Fruit fly (Drosophila melanogaster) whole organism, embryonic: Measurements from ENCODE around the gene crm.

Source experiments
- Bgb ChIP-seq: fragments of 200-800 bp; sonication (Bioruptor generic); IDR thresholded peaks from 2 replicates; pipeline ENCODE4 v1.3.6; 2022; ENCODE audit warnings: missing biosample characterization, missing genetic modification characterization; ENCODE audit not compliant: partially characterized antibody
- BtbVII ChIP-seq: fragments of 200-800 bp; sonication (Bioruptor generic); optimal IDR thresholded peaks from 3 replicates; lab custom pipeline; 2017; ENCODE audit warnings: missing biosample characterization, mild to moderate bottlenecking, missing genetic modification characterization
- CG11247 ChIP-seq: fragments of 200-800 bp; sonication (Bioruptor generic); IDR thresholded peaks from 2 replicates; pipeline ENCODE4 v1.3.6; 2022; ENCODE audit warnings: missing biosample characterization, missing genetic modification characterization
- CG11504 ChIP-seq: fragments of 200-800 bp; sonication (Bioruptor generic); optimal IDR thresholded peaks from 3 replicates; lab custom pipeline; 2019; ENCODE audit warnings: missing biosample characterization, mild to moderate bottlenecking, missing genetic modification characterization, moderate library complexity
- CG13424 ChIP-seq: fragments of 200-800 bp; sonication (Bioruptor generic); optimal IDR thresholded peaks from 2 replicates; lab custom pipeline; 2019; ENCODE audit warnings: missing biosample characterization, mild to moderate bottlenecking, missing genetic modification characterization, moderate library complexity
- CG14710 ChIP-seq: fragments of 200-800 bp; sonication (Bioruptor generic); optimal IDR thresholded peaks from 3 replicates; lab custom pipeline; 2019; ENCODE audit warnings: missing biosample characterization, mild to moderate bottlenecking, missing genetic modification characterization, moderate library complexity
- CG15011 ChIP-seq: fragments of 200-800 bp; sonication (Bioruptor generic); optimal IDR thresholded peaks from 3 replicates; lab custom pipeline; 2018; ENCODE audit warnings: missing biosample characterization, mild to moderate bottlenecking, missing genetic modification characterization
- CG15073 ChIP-seq: fragments of 200-800 bp; sonication (Bioruptor generic); optimal IDR thresholded peaks from 2 replicates; lab custom pipeline; 2016; ENCODE audit warnings: missing biosample characterization, missing genetic modification characterization
- CG15479 ChIP-seq: fragments of 200-800 bp; sonication (Bioruptor generic); optimal IDR thresholded peaks from 3 replicates; lab custom pipeline; 2019; ENCODE audit warnings: missing biosample characterization, mild to moderate bottlenecking, missing genetic modification characterization, moderate library complexity
- CG2120 ChIP-seq: fragments of 200-800 bp; sonication (Bioruptor generic); optimal IDR thresholded peaks from 3 replicates; lab custom pipeline; 2016; ENCODE audit warnings: missing biosample characterization, missing genetic modification characterization
- CG5245 ChIP-seq: fragments of 200-800 bp; sonication (Bioruptor generic); optimal IDR thresholded peaks from 3 replicates; lab custom pipeline; 2016; ENCODE audit warnings: missing biosample characterization, missing genetic modification characterization
- CG8089 ChIP-seq: fragments of 200-800 bp; sonication (Bioruptor generic); optimal IDR thresholded peaks from 3 replicates; lab custom pipeline; 2016; ENCODE audit warnings: missing biosample characterization, missing genetic modification characterization
- CG8924 ChIP-seq: fragments of 200-800 bp; optimal IDR thresholded peaks from 3 replicates; lab custom pipeline; 2019; ENCODE audit warnings: missing biosample characterization, mild to moderate bottlenecking, missing genetic modification characterization, moderate library complexity
- CG9609 ChIP-seq: fragments of 200-800 bp; sonication (Bioruptor generic); optimal IDR thresholded peaks from 3 replicates; lab custom pipeline; 2016; ENCODE audit warnings: missing biosample characterization, missing genetic modification characterization
- CG9797 ChIP-seq: fragments of 200-800 bp; sonication (Bioruptor generic); optimal IDR thresholded peaks from 3 replicates; lab custom pipeline; 2018; ENCODE audit warnings: missing biosample characterization, mild to moderate bottlenecking, missing genetic modification characterization
- CG9932 ChIP-seq: fragments of 200-800 bp; sonication (Bioruptor generic); IDR thresholded peaks from 2 replicates; pipeline ENCODE4 v1.3.6; 2022; ENCODE audit warnings: missing biosample characterization, missing genetic modification characterization
- Deaf1 ChIP-seq: fragments of 200-800 bp; optimal IDR thresholded peaks from 3 replicates; lab custom pipeline; 2019; ENCODE audit warnings: missing biosample characterization, mild to moderate bottlenecking, missing genetic modification characterization, moderate library complexity
- Dfd ChIP-seq, 2 experiments: fragments of >200 bp; optimal IDR thresholded peaks; 2 replicates each; lab custom pipeline; 2017; ENCODE audit warnings: missing biosample characterization in 2 of 2, missing genetic modification characterization in 2 of 2
- Dref ChIP-seq: fragments of 200-800 bp; sonication (Bioruptor generic); IDR thresholded peaks from 2 replicates; pipeline ENCODE4 v1.3.6; 2022; ENCODE audit warnings: missing biosample characterization, missing genetic modification characterization
- ERR ChIP-seq: fragments of 200-800 bp; sonication (Bioruptor generic); optimal IDR thresholded peaks from 2 replicates; lab custom pipeline; 2016; ENCODE audit warnings: missing biosample characterization, missing genetic modification characterization
- HLH3B ChIP-seq: fragments of 200-800 bp; sonication (Bioruptor generic); IDR thresholded peaks from 2 replicates; pipeline ENCODE4 v1.3.6; 2022; ENCODE audit warnings: missing biosample characterization, missing genetic modification characterization
- HLH4C ChIP-seq: fragments of 200-800 bp; sonication (Bioruptor generic); IDR thresholded peaks from 3 replicates; pipeline ENCODE4 v1.3.6; 2022; ENCODE audit warnings: missing biosample characterization, missing genetic modification characterization; ENCODE audit not compliant: partially characterized antibody
- Hmr ChIP-seq: fragments of 200-800 bp; sonication (Bioruptor generic); optimal IDR thresholded peaks from 3 replicates; lab custom pipeline; 2017; ENCODE audit warnings: mild to moderate bottlenecking, missing biosample characterization, missing genetic modification reagents, missing genetic modification characterization
- Jarid2 ChIP-seq: fragments of 200-800 bp; sonication (Bioruptor generic); optimal IDR thresholded peaks from 3 replicates; lab custom pipeline; 2017; ENCODE audit warnings: mild to moderate bottlenecking, missing biosample characterization, missing genetic modification reagents, missing genetic modification characterization
- Pdp1 ChIP-seq, 2 experiments: fragments of 200-800 bp; sonication (Bioruptor generic); optimal IDR thresholded peaks; 3 replicates each; lab custom pipeline; 2016; ENCODE audit warnings: missing biosample characterization in 2 of 2, missing genetic modification characterization in 2 of 2, mild to moderate bottlenecking in 1 of 2, moderate library complexity in 1 of 2
- Ptx1 ChIP-seq: fragments of 200-800 bp; sonication (Bioruptor generic); IDR thresholded peaks from 2 replicates; pipeline ENCODE4 v1.3.6; 2022; ENCODE audit warnings: missing biosample characterization, missing genetic modification characterization
- Six4 ChIP-seq: fragments of 200-800 bp; sonication (Bioruptor generic); optimal IDR thresholded peaks from 2 replicates; lab custom pipeline; 2016; ENCODE audit warnings: missing biosample characterization, missing genetic modification characterization
- Sox100B ChIP-seq: fragments of 200-800 bp; sonication (Bioruptor generic); optimal IDR thresholded peaks from 3 replicates; lab custom pipeline; 2018; ENCODE audit warnings: missing biosample characterization, mild to moderate bottlenecking, missing genetic modification characterization
- Ssrp ChIP-seq: fragments of 200-800 bp; sonication (Bioruptor generic); optimal IDR thresholded peaks from 2 replicates; lab custom pipeline; 2018; ENCODE audit warnings: missing biosample characterization, mild to moderate bottlenecking, missing genetic modification characterization, moderate library complexity
- cad ChIP-seq: fragments of >200 bp; optimal IDR thresholded peaks from 2 replicates; lab custom pipeline; 2017; ENCODE audit warnings: missing biosample characterization, missing genetic modification characterization
- cwo ChIP-seq: fragments of 200-800 bp; sonication (Bioruptor generic); optimal IDR thresholded peaks from 3 replicates; lab custom pipeline; 2017; ENCODE audit warnings: missing biosample characterization, missing genetic modification characterization, mild to moderate bottlenecking, moderate library complexity, missing genetic modification reagents
- danr ChIP-seq: fragments of 200-800 bp; sonication (Bioruptor generic); IDR thresholded peaks from 2 replicates; pipeline ENCODE4 v1.3.6; 2022; ENCODE audit warnings: missing biosample characterization, missing genetic modification characterization
- dm ChIP-seq: fragments of 200-800 bp; sonication (Bioruptor generic); optimal IDR thresholded peaks from 3 replicates; lab custom pipeline; 2016; ENCODE audit warnings: missing biosample characterization, missing genetic modification characterization
- eve ChIP-seq, 2 experiments: fragments of >200 bp; optimal IDR thresholded peaks; 2 replicates each; lab custom pipeline; 2017; ENCODE audit warnings: missing biosample characterization in 2 of 2, missing genetic modification characterization in 2 of 2
- fu2 ChIP-seq: fragments of 200-800 bp; sonication (Bioruptor generic); optimal IDR thresholded peaks from 2 replicates; lab custom pipeline; 2016; ENCODE audit warnings: missing biosample characterization, missing genetic modification characterization
- gro ChIP-seq: fragments of 200-800 bp; sonication (Bioruptor generic); optimal IDR thresholded peaks from 2 replicates; lab custom pipeline; 2016; ENCODE audit warnings: missing biosample characterization, missing genetic modification characterization
- gt ChIP-seq: fragments of 200-800 bp; sonication (Bioruptor generic); IDR thresholded peaks from 2 replicates; pipeline ENCODE4 v1.3.6; 2022; ENCODE audit warnings: missing biosample characterization, missing genetic modification characterization
- jumu ChIP-seq: fragments of 200-800 bp; sonication (Bioruptor generic); optimal IDR thresholded peaks from 3 replicates; lab custom pipeline; 2016; ENCODE audit warnings: missing biosample characterization, missing genetic modification characterization
- maf-S ChIP-seq: fragments of 200-800 bp; sonication (Bioruptor generic); optimal IDR thresholded peaks from 2 replicates; lab custom pipeline; 2016; ENCODE audit warnings: missing biosample characterization, missing genetic modification characterization
- mam ChIP-seq: fragments of 200-800 bp; sonication (Bioruptor generic); optimal IDR thresholded peaks from 3 replicates; lab custom pipeline; 2016; ENCODE audit warnings: missing biosample characterization, missing genetic modification characterization
- pnt ChIP-seq: fragments of 200-800 bp; sonication (Bioruptor generic); optimal IDR thresholded peaks from 3 replicates; lab custom pipeline; 2016; ENCODE audit warnings: missing biosample characterization, missing genetic modification characterization
- pros ChIP-seq: fragments of 200-800 bp; sonication (Bioruptor generic); optimal IDR thresholded peaks from 3 replicates; lab custom pipeline; 2019; ENCODE audit warnings: missing biosample characterization, mild to moderate bottlenecking, missing genetic modification characterization, moderate library complexity
- salm ChIP-seq: fragments of 200-800 bp; sonication (Bioruptor generic); optimal IDR thresholded peaks from 2 replicates; lab custom pipeline; 2018; ENCODE audit warnings: missing biosample characterization, mild to moderate bottlenecking, missing genetic modification characterization
- schlank ChIP-seq: fragments of 200-800 bp; sonication (Bioruptor generic); optimal IDR thresholded peaks from 2 replicates; lab custom pipeline; 2018; ENCODE audit warnings: missing biosample characterization, mild to moderate bottlenecking, missing genetic modification characterization
- sens-2 ChIP-seq: fragments of 200-800 bp; sonication (Bioruptor generic); IDR thresholded peaks from 2 replicates; pipeline ENCODE4 v1.3.6; 2022; ENCODE audit warnings: missing biosample characterization, missing genetic modification characterization
- stc ChIP-seq: fragments of 200-800 bp; sonication (Bioruptor generic); IDR thresholded peaks from 2 replicates; pipeline ENCODE4 v1.3.6; 2022; ENCODE audit warnings: missing biosample characterization, missing genetic modification characterization
- tin ChIP-seq: fragments of 200-800 bp; sonication (Bioruptor generic); optimal IDR thresholded peaks from 3 replicates; lab custom pipeline; 2016; ENCODE audit warnings: missing biosample characterization, missing genetic modification characterization
- unc-4 ChIP-seq: fragments of 200-800 bp; sonication (Bioruptor generic); IDR thresholded peaks from 2 replicates; pipeline ENCODE4 v1.3.6; 2022; ENCODE audit warnings: missing biosample characterization, missing genetic modification characterization; ENCODE audit not compliant: partially characterized antibody
- wek ChIP-seq: fragments of 200-800 bp; sonication (Bioruptor generic); optimal IDR thresholded peaks from 3 replicates; lab custom pipeline; 2018; ENCODE audit warnings: missing biosample characterization, mild to moderate bottlenecking, missing genetic modification characterization, moderate library complexity
- zf30C ChIP-seq: fragments of 200-800 bp; sonication (Bioruptor generic); optimal IDR thresholded peaks from 3 replicates; lab custom pipeline; 2018; ENCODE audit warnings: missing biosample characterization, mild to moderate bottlenecking, missing genetic modification characterization

The crm gene

DNA sequence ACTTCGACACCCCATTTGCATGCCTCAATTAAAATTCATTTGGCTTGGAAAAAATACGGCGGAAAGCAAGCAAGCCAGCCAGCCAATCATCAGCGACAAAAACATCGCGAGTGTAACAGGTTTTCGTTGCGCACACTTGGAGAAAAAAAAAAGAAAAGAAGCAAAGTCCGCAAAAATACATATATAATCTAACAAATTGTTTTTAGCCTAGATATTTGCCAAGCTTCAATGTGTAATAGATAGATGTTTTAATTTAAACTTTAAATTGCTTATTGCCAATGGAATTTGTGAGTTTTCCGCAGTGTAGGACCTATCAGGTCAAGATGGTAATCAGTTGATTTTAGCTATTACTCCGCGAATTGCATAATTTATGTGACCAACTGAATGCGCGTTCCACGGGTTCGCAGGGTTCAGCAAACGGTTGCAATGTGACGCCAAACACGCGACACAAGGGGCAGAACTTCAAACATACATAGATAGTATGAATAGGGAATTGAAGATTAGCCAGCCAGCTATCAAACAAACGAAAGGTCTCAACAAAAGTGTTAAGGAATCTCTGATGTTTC, 48.1 kb upstream of the crm start (continued):
- TF ChIP-seq Six4 (peak; percentile 78), Deaf1 (tag; lab: Kevin White, UChicago) (peak; percentile 28), sens-2 (GFP tag; lab: Robert Waterston, UW) (peak; percentile 61; the same call in 1 of the 2 replicates), cwo (GFP tag; lab: Kevin White, UChicago) (peak; percentile 84), Dref (no peak), fu2 (GFP tag; lab: Kevin White, UChicago) (peak; percentile 72), CG14710 (tag; lab: Kevin White, UChicago) (peak; percentile 60), unc-4 (GFP tag; lab: Robert Waterston, UW) (no peak), jumu (peak; percentile 83), pros (GFP tag; lab: Kevin White, UChicago) (no peak), CG15479 (GFP tag; lab: Kevin White, UChicago) (no peak), HLH3B (GFP tag; lab: Robert Waterston, UW) (peak; percentile 93), Ptx1 (GFP tag; lab: Robert Waterston, UW) (peak; percentile 94), CG9797 (GFP tag; lab: Kevin White, UChicago) (no peak), CG13424 (tag; lab: Kevin White, UChicago) (peak; percentile 91), zf30C (no peak), CG8924 (peak; percentile 50), Dfd (GFP tag; optimal IDR thresholded peaks at IDR 0.05; lab: Kevin White, UChicago) (no peak), CG2120 (GFP tag; lab: Kevin White, UChicago) (peak; percentile 94), gro (GFP tag; lab: Kevin White, UChicago) (peak; percentile 84), mam (GFP tag; lab: Kevin White, UChicago) (peak; percentile 90), CG11247 (GFP tag; lab: Robert Waterston, UW) (peak; percentile 92), Hmr (GFP tag; lab: Kevin White, UChicago) (peak; percentile 85), CG9932 (GFP tag; lab: Robert Waterston, UW) (peak; percentile 89), ERR (GFP tag; lab: Kevin White, UChicago) (peak; percentile 83), Pdp1 (GFP tag; optimal IDR thresholded peaks at IDR 0.05; lab: Kevin White, UChicago) (peak; percentile 91 to 92), Sox100B (GFP tag; lab: Kevin White, UChicago) (peak; percentile 74), Bgb (no peak), dm (GFP tag; lab: Kevin White, UChicago) (peak; percentile 66), wek (GFP tag; lab: Kevin White, UChicago) (peak; percentile 58), Jarid2 (GFP tag; lab: Kevin White, UChicago) (peak; percentile 64), BtbVII (peak; percentile 84), danr (GFP tag; lab: Robert Waterston, UW) (peak; percentile 83), salm (tag; lab: Kevin White, UChicago) (peak; percentile 61), Ssrp (tag; lab: Kevin White, UChicago) (peak; percentile 79), CG15011 (GFP tag; lab: Kevin White, UChicago) (peak; percentile 68), CG15073 (GFP tag; lab: Kevin White, UChicago) (no peak), eve (GFP tag; optimal IDR thresholded peaks at IDR 0.05; lab: Kevin White, UChicago) (peak in 1 of 2 experiments; percentile 88), stc (GFP tag; lab: Robert Waterston, UW) (peak; percentile 89), cad (GFP tag; lab: Kevin White, UChicago) (no peak), maf-S (GFP tag; lab: Kevin White, UChicago) (peak; percentile 83), tin (GFP tag; lab: Kevin White, UChicago) (peak; percentile 88), CG9609 (GFP tag; lab: Kevin White, UChicago) (peak; percentile 86), HLH4C (no peak), pnt (GFP tag; lab: Kevin White, UChicago) (peak; percentile 79), gt (peak; percentile 74), CG5245 (GFP tag; lab: Kevin White, UChicago) (peak; percentile 82), schlank (tag; lab: Kevin White, UChicago) (peak; percentile 68), CG11504 (tag; lab: Kevin White, UChicago) (peak; percentile 92), CG8089 (peak; percentile 69)
